Fruit fly (Drosophila melanogaster): ENCODE results near the gene CG9213.
A peak's percentile ranks its signal among the peaks of the same experiment; 100 is the strongest.

Gene CG9213

DNA sequence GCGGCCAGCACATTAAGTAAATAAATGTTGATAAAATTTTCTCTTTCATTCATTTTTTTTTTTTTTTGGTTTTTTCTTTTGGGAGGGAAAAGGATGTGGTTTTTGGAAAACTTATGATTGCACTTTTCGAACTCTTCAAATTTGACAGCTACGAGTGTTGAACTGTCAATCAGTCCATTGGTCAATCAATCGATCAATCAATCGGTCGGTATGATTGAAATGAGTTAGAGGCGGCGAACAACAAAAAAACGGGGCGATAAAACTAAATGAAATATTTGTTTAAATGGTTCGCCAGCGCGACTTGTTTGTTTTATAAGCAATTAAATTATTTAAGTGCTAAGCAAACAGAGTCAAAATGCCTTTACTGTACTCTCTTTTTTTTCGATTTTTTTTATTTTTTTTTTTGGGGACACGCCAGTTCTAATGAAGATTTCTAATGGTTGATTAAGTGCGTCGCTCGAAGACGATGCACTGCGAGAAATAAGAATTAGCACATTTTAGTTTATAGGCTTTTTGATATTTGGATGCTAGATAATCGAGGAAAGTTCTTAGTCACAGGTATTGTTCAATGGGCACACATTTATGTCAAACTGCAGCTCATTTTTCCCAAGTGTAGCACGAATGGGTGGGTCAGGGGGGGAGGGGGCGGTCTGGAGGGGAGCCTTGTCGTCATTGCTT is 44.8 kb upstream of the CG9213 start (continued):
- TF ChIP-seq Sox100B (GFP tag; optimal IDR thresholded peaks at IDR 0.05): peak; percentile 69
- TF ChIP-seq CG10366 (GFP tag; IDR thresholded peaks at IDR 0.05): peak; percentile 81
- TF ChIP-seq lov (optimal IDR thresholded peaks at IDR 0.05): no peak
- 0 out of 3 replicates have a peak, but pooled peaks have one; percentile 78 for TF ChIP-seq lov (GFP tag; IDR thresholded peaks at IDR 0.05)
- TF ChIP-seq Sox102F (GFP tag; optimal IDR thresholded peaks at IDR 0.05): peak; percentile 86
- TF ChIP-seq CG7357 (GFP tag; IDR thresholded peaks at IDR 0.05): peak; percentile 33; the same call in 1 of the 3 replicates
- TF ChIP-seq knrl (GFP tag; IDR thresholded peaks at IDR 0.05; ENCODE audit: partially characterized antibody): no peak
- peak; percentile 6 for TF ChIP-seq slou (GFP tag; optimal IDR thresholded peaks at IDR 0.05)
- TF ChIP-seq CG18476 (GFP tag; optimal IDR thresholded peaks at IDR 0.05): peak; percentile 28
- peak in 1 of 3 experiments; percentile 73 for TF ChIP-seq lola (GFP tag; optimal IDR thresholded peaks at IDR 0.05)
- no peak for TF ChIP-seq pfk (GFP tag; optimal IDR thresholded peaks at IDR 0.05)
- TF ChIP-seq rib (GFP tag; IDR thresholded peaks at IDR 0.05): no peak
- TF ChIP-seq HLH3B (GFP tag; IDR thresholded peaks at IDR 0.05): peak; percentile 80
- TF ChIP-seq Neu2 (GFP tag; optimal IDR thresholded peaks at IDR 0.05; ENCODE audit: borderline replicate concordance): no peak
- TF ChIP-seq CG8478 (optimal IDR thresholded peaks at IDR 0.05): no peak
- peak; percentile 74 for TF ChIP-seq repo (GFP tag; optimal IDR thresholded peaks at IDR 0.05)
- peak; percentile 88 for TF ChIP-seq az2 (GFP tag; optimal IDR thresholded peaks at IDR 0.05)
- 0 out of 2 replicates have a peak, but pooled peaks have one; percentile 24 for TF ChIP-seq ham (GFP tag; IDR thresholded peaks at IDR 0.05)
- TF ChIP-seq CG4424 (GFP tag; optimal IDR thresholded peaks at IDR 0.05): peak; percentile 85
- peak; percentile 47 to 80 for TF ChIP-seq Hr51 (GFP tag; optimal IDR thresholded peaks at IDR 0.05)
- peak; percentile 88 for TF ChIP-seq CG11456 (GFP tag; IDR thresholded peaks at IDR 0.05)
- peak; percentile 78 for TF ChIP-seq CG12219 (GFP tag; optimal IDR thresholded peaks at IDR 0.05)
- peak; percentile 53 for TF ChIP-seq Deaf1 (tag; optimal IDR thresholded peaks at IDR 0.05)
- TF ChIP-seq H2.0 (GFP tag; IDR thresholded peaks at IDR 0.05): peak; percentile 54
- TF ChIP-seq jumu (GFP tag; optimal IDR thresholded peaks at IDR 0.05): peak; percentile 77
- TF ChIP-seq Sin3A (optimal IDR thresholded peaks at IDR 0.05): no peak
- peak; percentile 68 for TF ChIP-seq org-1 (GFP tag; optimal IDR thresholded peaks at IDR 0.05)
- TF ChIP-seq CG2120 (GFP tag; optimal IDR thresholded peaks at IDR 0.05): peak; percentile 65
- peak; percentile 79 for TF ChIP-seq Meics (GFP tag; optimal IDR thresholded peaks at IDR 0.05)
- TF ChIP-seq CG4360 (GFP tag; IDR thresholded peaks at IDR 0.05): 0 out of 2 replicates have a peak, but pooled peaks have one; percentile 15
- peak; percentile 65 for TF ChIP-seq Asciz (GFP tag; optimal IDR thresholded peaks at IDR 0.05)
- TF ChIP-seq Hr78 (GFP tag; optimal IDR thresholded peaks at IDR 0.05): no peak
- TF ChIP-seq CG9609 (GFP tag; optimal IDR thresholded peaks at IDR 0.05): peak; percentile 80
- no peak for TF ChIP-seq CHES-1-like (GFP tag; optimal IDR thresholded peaks at IDR 0.05)
- TF ChIP-seq trh (GFP tag; optimal IDR thresholded peaks at IDR 0.05): peak; percentile 56
- peak; percentile 87 for TF ChIP-seq CG10654 (GFP tag; optimal IDR thresholded peaks at IDR 0.05)
- TF ChIP-seq Doc2 (GFP tag; IDR thresholded peaks at IDR 0.05): no peak
- no peak for TF ChIP-seq CG13894 (tag; optimal IDR thresholded peaks at IDR 0.05)
- TF ChIP-seq bsh (GFP tag; optimal IDR thresholded peaks at IDR 0.05): peak in 1 of 2 experiments; percentile 91
- TF ChIP-seq mirr (GFP tag; optimal IDR thresholded peaks at IDR 0.05): no peak
- TF ChIP-seq PHDP (tag; optimal IDR thresholded peaks at IDR 0.05): peak; percentile 69
- TF ChIP-seq CG6689 (GFP tag; IDR thresholded peaks at IDR 0.05): peak; percentile 84
- TF ChIP-seq B-H1 (GFP tag; IDR thresholded peaks at IDR 0.05): peak; percentile 55; the same call in 2 of the 3 replicates
- TF ChIP-seq ab (GFP tag; optimal IDR thresholded peaks at IDR 0.05): no peak
- TF ChIP-seq CG7839 (tag; optimal IDR thresholded peaks at IDR 0.05): peak; percentile 87
- peak; percentile 55 for TF ChIP-seq wek (GFP tag; optimal IDR thresholded peaks at IDR 0.05)
- TF ChIP-seq wdn (GFP tag; IDR thresholded peaks at IDR 0.05): peak; percentile 33; the same call in 1 of the 2 replicates
- peak; percentile 73 for TF ChIP-seq CG9876 (GFP tag; optimal IDR thresholded peaks at IDR 0.05)
- peak; percentile 46 for TF ChIP-seq Sry-β (GFP tag; optimal IDR thresholded peaks at IDR 0.05)
- no peak for TF ChIP-seq CG7987 (GFP tag; optimal IDR thresholded peaks at IDR 0.05)
